Fruit fly (Drosophila melanogaster): Measurements from ENCODE around the gene tal-3A.

The tal-3A gene

dm6 chr3R:13817480-13818305 lies 4.8 kb downstream of the tal-3A start (continued):
- TF ChIP-seq D19B (GFP tag; optimal IDR thresholded peaks at IDR 0.05) (no peak), sisA (GFP tag; IDR thresholded peaks at IDR 0.05) (peak; percentile 72), h (optimal IDR thresholded peaks at IDR 0.05) (no peak), CG31441 (GFP tag; IDR thresholded peaks at IDR 0.05) (peak; percentile 72), Usf (GFP tag; optimal IDR thresholded peaks at IDR 0.05) (peak; percentile 7), CG10321 (GFP tag; IDR thresholded peaks at IDR 0.05) (no peak), CG3163 (GFP tag; optimal IDR thresholded peaks at IDR 0.05) (no peak), caup (GFP tag; optimal IDR thresholded peaks at IDR 0.05; ENCODE audit: severe bottlenecking) (no peak), ftz-f1 (GFP tag; optimal IDR thresholded peaks at IDR 0.05) (no peak), Neu2 (GFP tag; optimal IDR thresholded peaks at IDR 0.05; ENCODE audit: borderline replicate concordance) (no peak), Fer1 (GFP tag; optimal IDR thresholded peaks at IDR 0.05) (no peak), HLHmδ (GFP tag; optimal IDR thresholded peaks at IDR 0.05) (no peak), CG7786 (GFP tag; optimal IDR thresholded peaks at IDR 0.05) (no peak), dimm (GFP tag; IDR thresholded peaks at IDR 0.05) (no peak), sima (GFP tag; optimal IDR thresholded peaks at IDR 0.05) (no peak), sc (optimal IDR thresholded peaks at IDR 0.05) (no peak), sc (GFP tag; optimal IDR thresholded peaks at IDR 0.05) (peak; percentile 78), MESR4 (GFP tag; optimal IDR thresholded peaks at IDR 0.05) (no peak), fd3F (GFP tag; optimal IDR thresholded peaks at IDR 0.05) (no peak), usp (GFP tag; optimal IDR thresholded peaks at IDR 0.05) (no peak), seq (GFP tag; IDR thresholded peaks at IDR 0.05) (no peak), Lhr (GFP tag; optimal IDR thresholded peaks at IDR 0.05) (peak; percentile 35), Doc2 (GFP tag; IDR thresholded peaks at IDR 0.05) (no peak), CG14965 (GFP tag; optimal IDR thresholded peaks at IDR 0.05; ENCODE audit: borderline replicate concordance) (no peak), CG13624 (GFP tag; optimal IDR thresholded peaks at IDR 0.05) (peak; percentile 16), CG33557 (GFP tag; optimal IDR thresholded peaks at IDR 0.05) (peak; percentile 61), CG7928 (GFP tag; optimal IDR thresholded peaks at IDR 0.05) (no peak), zen2 (GFP tag; IDR thresholded peaks at IDR 0.05; ENCODE audit: partially characterized antibody) (no peak), sqz (GFP tag; optimal IDR thresholded peaks at IDR 0.05) (peak; percentile 33), slou (GFP tag; optimal IDR thresholded peaks at IDR 0.05) (peak; percentile 1), fu2 (GFP tag; optimal IDR thresholded peaks at IDR 0.05) (no peak), peb (GFP tag; IDR thresholded peaks at IDR 0.05) (peak; percentile 41; the same call in 1 of the 2 replicates), CG7987 (GFP tag; optimal IDR thresholded peaks at IDR 0.05) (no peak), CG4820 (GFP tag; optimal IDR thresholded peaks at IDR 0.05) (peak; percentile 59), Sry-δ (GFP tag; optimal IDR thresholded peaks at IDR 0.05) (no peak), CG30431 (GFP tag; optimal IDR thresholded peaks at IDR 0.05) (peak; percentile 9), unc-4 (GFP tag; IDR thresholded peaks at IDR 0.05; ENCODE audit: partially characterized antibody) (no peak), CoRest (tag; optimal IDR thresholded peaks at IDR 0.05) (peak; percentile 81), CG1602 (GFP tag; optimal IDR thresholded peaks at IDR 0.05) (peak; percentile 29), Hmr (GFP tag; optimal IDR thresholded peaks at IDR 0.05) (no peak), luna (GFP tag; optimal IDR thresholded peaks at IDR 0.05) (no peak), sob (GFP tag; IDR thresholded peaks at IDR 0.05) (peak; percentile 5; the same call in 1 of the 2 replicates), CG7372 (GFP tag; IDR thresholded peaks at IDR 0.05) (peak; percentile 27; the same call in 1 of the 2 replicates), CG18619 (GFP tag; optimal IDR thresholded peaks at IDR 0.05) (peak; percentile 42), Ets97D (GFP tag; optimal IDR thresholded peaks at IDR 0.05) (no peak), hkb (optimal IDR thresholded peaks at IDR 0.05) (no peak), hkb (GFP tag; IDR thresholded peaks at IDR 0.05) (0 out of 2 replicates have a peak, but pooled peaks have one; percentile 40), onecut (GFP tag; IDR thresholded peaks at IDR 0.05) (peak; percentile 68), CG12769 (tag; optimal IDR thresholded peaks at IDR 0.05) (no peak), CG2678 (tag; optimal IDR thresholded peaks at IDR 0.05) (peak; percentile 80)

Data from whole organism, embryonic.